Fruit fly (Drosophila melanogaster) whole organism, embryonic: ENCODE data around the gene ssp.
A peak's percentile ranks its signal among the peaks of the same experiment; 100 is the strongest.

Experiments used
- Antp ChIP-seq: fragments of 200-800 bp; sonication (Bioruptor generic); optimal IDR thresholded peaks from 3 replicates; lab custom pipeline; 2016; ENCODE audit warnings: missing biosample characterization, missing genetic modification characterization
- B-H2 ChIP-seq: fragments of 200-800 bp; sonication (Bioruptor generic); optimal IDR thresholded peaks from 2 replicates; lab custom pipeline; 2018; ENCODE audit warnings: missing biosample characterization, mild to moderate bottlenecking, missing genetic modification characterization
- CG11456 ChIP-seq: fragments of 200-800 bp; sonication (Bioruptor generic); IDR thresholded peaks from 3 replicates; pipeline ENCODE4 v1.3.6; 2022; ENCODE audit warnings: missing biosample characterization, missing genetic modification characterization
- CG12155 ChIP-seq: fragments of 200-800 bp; sonication (Bioruptor generic); optimal IDR thresholded peaks from 3 replicates; lab custom pipeline; 2016; ENCODE audit warnings: missing biosample characterization, missing genetic modification characterization
- CG12659 ChIP-seq: fragments of 200-800 bp; sonication (Bioruptor generic); optimal IDR thresholded peaks from 3 replicates; lab custom pipeline; 2017; ENCODE audit warnings: mild to moderate bottlenecking, missing biosample characterization, missing genetic modification reagents, missing genetic modification characterization
- CG12769 ChIP-seq: fragments of 200-800 bp; sonication (Bioruptor generic); optimal IDR thresholded peaks from 2 replicates; lab custom pipeline; 2019; ENCODE audit warnings: missing biosample characterization, mild to moderate bottlenecking, missing genetic modification characterization, moderate library complexity
- CG14710 ChIP-seq: fragments of 200-800 bp; sonication (Bioruptor generic); optimal IDR thresholded peaks from 3 replicates; lab custom pipeline; 2019; ENCODE audit warnings: missing biosample characterization, mild to moderate bottlenecking, missing genetic modification characterization, moderate library complexity
- CG1647 ChIP-seq: fragments of 200-800 bp; sonication (Bioruptor generic); optimal IDR thresholded peaks from 3 replicates; lab custom pipeline; 2016; ENCODE audit warnings: missing biosample characterization, missing genetic modification characterization
- CG2129 ChIP-seq: fragments of 200-800 bp; sonication (Bioruptor generic); IDR thresholded peaks from 2 replicates; pipeline ENCODE4 v1.3.6; 2022; ENCODE audit warnings: missing biosample characterization, missing genetic modification characterization; ENCODE audit not compliant: partially characterized antibody
- CG32532 ChIP-seq: fragments of 200-800 bp; sonication (Bioruptor generic); IDR thresholded peaks from 2 replicates; pipeline ENCODE4 v1.3.6; 2022; ENCODE audit warnings: missing biosample characterization, missing genetic modification characterization
- CG32772 ChIP-seq: fragments of 200-800 bp; sonication (Bioruptor generic); IDR thresholded peaks from 2 replicates; pipeline ENCODE4 v1.3.6; 2022; ENCODE audit warnings: missing biosample characterization, missing genetic modification characterization
- CG34422 ChIP-seq: fragments of 200-800 bp; sonication (Bioruptor generic); IDR thresholded peaks from 3 replicates; pipeline ENCODE4 v1.3.6; 2022; ENCODE audit warnings: missing biosample characterization, missing genetic modification characterization
- CG4707 ChIP-seq: fragments of 200-800 bp; sonication (Bioruptor generic); optimal IDR thresholded peaks from 2 replicates; lab custom pipeline; 2018; ENCODE audit warnings: missing biosample characterization, mild to moderate bottlenecking, missing genetic modification characterization, moderate library complexity
- CG4730 ChIP-seq: fragments of 200-800 bp; sonication (Bioruptor generic); IDR thresholded peaks from 2 replicates; pipeline ENCODE4 v1.3.6; 2022; ENCODE audit warnings: missing biosample characterization, missing genetic modification characterization
- CG4854 ChIP-seq: fragments of 200-800 bp; sonication (Bioruptor generic); optimal IDR thresholded peaks from 2 replicates; lab custom pipeline; 2016; ENCODE audit warnings: missing biosample characterization, missing genetic modification characterization, inconsistent platforms
- CG5953 ChIP-seq: fragments of 200-800 bp; sonication (Bioruptor generic); IDR thresholded peaks from 2 replicates; pipeline ENCODE4 v1.3.6; 2022; ENCODE audit warnings: missing biosample characterization, missing genetic modification characterization
- CG6272 ChIP-seq: fragments of 200-800 bp; sonication (Bioruptor generic); IDR thresholded peaks from 2 replicates; pipeline ENCODE4 v1.3.6; 2022; ENCODE audit warnings: missing biosample characterization, missing genetic modification characterization
- CG7556 ChIP-seq: fragments of 200-800 bp; sonication (Bioruptor generic); optimal IDR thresholded peaks from 2 replicates; lab custom pipeline; 2017; ENCODE audit warnings: missing biosample characterization, mild to moderate bottlenecking, missing genetic modification characterization
- CG8478 ChIP-seq: fragments of >200 bp; optimal IDR thresholded peaks from 2 replicates; lab custom pipeline; 2018
- CG9215 ChIP-seq: fragments of 200-800 bp; sonication (Bioruptor generic); IDR thresholded peaks from 2 replicates; pipeline ENCODE4 v1.3.6; 2022; ENCODE audit warnings: missing biosample characterization, missing genetic modification characterization
- CG9437 ChIP-seq: fragments of 200-800 bp; sonication (Bioruptor generic); optimal IDR thresholded peaks from 2 replicates; lab custom pipeline; 2018; ENCODE audit warnings: missing biosample characterization, mild to moderate bottlenecking, missing genetic modification characterization
- CG9609 ChIP-seq: fragments of 200-800 bp; sonication (Bioruptor generic); optimal IDR thresholded peaks from 3 replicates; lab custom pipeline; 2016; ENCODE audit warnings: missing biosample characterization, missing genetic modification characterization
- GATAe ChIP-seq: fragments of 200-800 bp; sonication (Bioruptor generic); conservative IDR thresholded peaks from 2 replicates; pipeline ENCODE4 v1.3.6; 2022; ENCODE audit warnings: missing biosample characterization, missing genetic modification characterization
- HmgD ChIP-seq: fragments of 200-800 bp; sonication (Bioruptor generic); optimal IDR thresholded peaks from 3 replicates; lab custom pipeline; 2016; ENCODE audit warnings: missing biosample characterization, missing genetic modification characterization
- Hmx ChIP-seq: fragments of 200-800 bp; sonication (Bioruptor generic); optimal IDR thresholded peaks from 2 replicates; lab custom pipeline; 2016; ENCODE audit warnings: missing biosample characterization, missing genetic modification characterization
- Hr78 ChIP-seq, 2 experiments: fragments of 200-800 bp in 1 of 2; fragments of >200 bp in 1 of 2; sonication (Bioruptor generic) in 1 of 2; optimal IDR thresholded peaks; 2 replicates each; lab custom pipeline; 2017 to 2019; ENCODE audit warnings: missing biosample characterization in 2 of 2, missing genetic modification characterization in 2 of 2, mild to moderate bottlenecking in 1 of 2, moderate library complexity in 1 of 2
- Jarid2 ChIP-seq: fragments of 200-800 bp; sonication (Bioruptor generic); optimal IDR thresholded peaks from 3 replicates; lab custom pipeline; 2017; ENCODE audit warnings: mild to moderate bottlenecking, missing biosample characterization, missing genetic modification reagents, missing genetic modification characterization
- Lhr ChIP-seq: fragments of 200-800 bp; sonication (Bioruptor generic); optimal IDR thresholded peaks from 3 replicates; lab custom pipeline; 2017; ENCODE audit warnings: mild to moderate bottlenecking, missing biosample characterization, missing genetic modification reagents, missing genetic modification characterization
- Meics ChIP-seq: fragments of 200-800 bp; sonication (Bioruptor generic); optimal IDR thresholded peaks from 2 replicates; lab custom pipeline; 2017; ENCODE audit warnings: missing biosample characterization, mild to moderate bottlenecking, missing genetic modification characterization
- Nf-YB ChIP-seq: fragments of 200-800 bp; sonication (Bioruptor generic); optimal IDR thresholded peaks from 3 replicates; lab custom pipeline; 2019; ENCODE audit warnings: missing biosample characterization, mild to moderate bottlenecking, missing genetic modification characterization, moderate library complexity
- Six4 ChIP-seq: fragments of 200-800 bp; sonication (Bioruptor generic); optimal IDR thresholded peaks from 2 replicates; lab custom pipeline; 2016; ENCODE audit warnings: missing biosample characterization, missing genetic modification characterization
- Sox102F ChIP-seq: fragments of 200-800 bp; sonication (Bioruptor generic); optimal IDR thresholded peaks from 2 replicates; lab custom pipeline; 2018; ENCODE audit warnings: missing biosample characterization, mild to moderate bottlenecking, missing genetic modification characterization, moderate library complexity
- Usf ChIP-seq: fragments of 200-800 bp; sonication (Bioruptor generic); optimal IDR thresholded peaks from 2 replicates; lab custom pipeline; 2017; ENCODE audit warnings: missing genotype, missing biosample characterization, missing genetic modification characterization
- az2 ChIP-seq: fragments of 200-800 bp; sonication (Bioruptor generic); optimal IDR thresholded peaks from 3 replicates; lab custom pipeline; 2016; ENCODE audit warnings: missing biosample characterization, missing genetic modification characterization
- br ChIP-seq: fragments of >200 bp; optimal IDR thresholded peaks from 2 replicates; lab custom pipeline; 2017
- dan ChIP-seq: fragments of 200-800 bp; sonication (Bioruptor generic); IDR thresholded peaks from 2 replicates; pipeline ENCODE4 v1.3.6; 2022; ENCODE audit warnings: missing biosample characterization, missing genetic modification characterization
- disco-r ChIP-seq: fragments of 200-800 bp; sonication (Bioruptor generic); optimal IDR thresholded peaks from 2 replicates; lab custom pipeline; 2016; ENCODE audit warnings: missing biosample characterization, missing genetic modification characterization
- gsb ChIP-seq: fragments of 200-800 bp; sonication (Bioruptor generic); IDR thresholded peaks from 2 replicates; pipeline ENCODE4 v1.3.6; 2022; ENCODE audit warnings: missing biosample characterization, missing genetic modification characterization
- ind ChIP-seq: fragments of 200-800 bp; sonication (Bioruptor generic); optimal IDR thresholded peaks from 3 replicates; lab custom pipeline; 2016; ENCODE audit warnings: missing biosample characterization, missing genetic modification characterization
- kay ChIP-seq: fragments of 200-800 bp; sonication (Bioruptor generic); optimal IDR thresholded peaks from 2 replicates; lab custom pipeline; 2016; ENCODE audit warnings: missing biosample characterization, missing genetic modification characterization
- oc ChIP-seq: fragments of 200-800 bp; sonication (Bioruptor generic); optimal IDR thresholded peaks from 2 replicates; lab custom pipeline; 2018; ENCODE audit warnings: missing biosample characterization, mild to moderate bottlenecking, missing genetic modification characterization, moderate library complexity
- pfk ChIP-seq: fragments of 200-800 bp; sonication (Bioruptor generic); optimal IDR thresholded peaks from 2 replicates; lab custom pipeline; 2018; ENCODE audit warnings: missing biosample characterization, mild to moderate bottlenecking, missing genetic modification characterization, moderate library complexity
- run ChIP-seq: fragments of 200-800 bp; sonication (Bioruptor generic); optimal IDR thresholded peaks from 3 replicates; lab custom pipeline; 2018; ENCODE audit warnings: missing biosample characterization, mild to moderate bottlenecking, missing genetic modification characterization
- sc ChIP-seq, 3 experiments: fragments of >200 bp in 2 of 3; fragments of 200-800 bp in 1 of 3; sonication (Bioruptor generic) in 1 of 3; optimal IDR thresholded peaks; 2 replicates in 2 of 3; 3 replicates in 1 of 3; lab custom pipeline; 2017; ENCODE audit warnings: mild to moderate bottlenecking in 1 of 3, missing biosample characterization in 1 of 3, missing genetic modification characterization in 1 of 3, missing genetic modification reagents in 1 of 3
- seq ChIP-seq: fragments of 200-800 bp; sonication (Bioruptor generic); IDR thresholded peaks from 2 replicates; pipeline ENCODE4 v1.3.6; 2022; ENCODE audit warnings: missing biosample characterization, missing genetic modification characterization
- tll ChIP-seq, 2 experiments: fragments of 200-800 bp in 1 of 2; fragments of >200 bp in 1 of 2; sonication (Bioruptor generic) in 1 of 2; optimal IDR thresholded peaks; 2 replicates each; lab custom pipeline; 2017 to 2019; ENCODE audit warnings: missing biosample characterization in 2 of 2, missing genetic modification characterization in 2 of 2, mild to moderate bottlenecking in 1 of 2, moderate library complexity in 1 of 2
- vvl ChIP-seq: fragments of 200-800 bp; sonication (Bioruptor generic); IDR thresholded peaks from 2 replicates; pipeline ENCODE4 v1.3.6; 2022; ENCODE audit warnings: missing biosample characterization, missing genetic modification characterization
- wek ChIP-seq: fragments of 200-800 bp; sonication (Bioruptor generic); optimal IDR thresholded peaks from 3 replicates; lab custom pipeline; 2018; ENCODE audit warnings: missing biosample characterization, mild to moderate bottlenecking, missing genetic modification characterization, moderate library complexity

Gene ssp

dm6 chr3L:12138113-12138899, 20.2 kb downstream of the ssp start, which contains the start of the genes ND-SGDH and RhoGAP68F (continued):
- TF ChIP-seq CG7556 (GFP tag; lab: Kevin White, UChicago) (peak; percentile 74), CG12659 (GFP tag; lab: Kevin White, UChicago) (peak; percentile 89), B-H2 (peak; percentile 77), vvl (GFP tag; lab: Robert Waterston, UW) (peak; percentile 59), CG34422 (GFP tag; lab: Robert Waterston, UW) (peak; percentile 65; the same call in 1 of the 3 replicates), CG8478 (lab: Kevin White, UChicago) (no peak), Hmx (GFP tag; lab: Kevin White, UChicago) (peak; percentile 38), Sox102F (peak; percentile 63), Nf-YB (GFP tag; lab: Kevin White, UChicago) (peak; percentile 39), CG4730 (peak; percentile 32; the same call in 1 of the 2 replicates), CG6272 (GFP tag; lab: Robert Waterston, UW) (peak; percentile 83; the same call in 1 of the 2 replicates), HmgD (no peak), CG9609 (GFP tag; lab: Kevin White, UChicago) (peak; percentile 57), az2 (GFP tag; lab: Kevin White, UChicago) (peak; percentile 72), oc (tag; lab: Kevin White, UChicago) (peak; percentile 29), sc (optimal IDR thresholded peaks at IDR 0.05; lab: Kevin White, UChicago) (no peak), sc (GFP tag; optimal IDR thresholded peaks at IDR 0.05; lab: Kevin White, UChicago) (peak; percentile 47), pfk (GFP tag; lab: Kevin White, UChicago) (no peak), br (lab: Kevin White, UChicago) (no peak), CG5953 (GFP tag; lab: Robert Waterston, UW) (no peak), CG32532 (GFP tag; lab: Robert Waterston, UW) (0 out of 2 replicates have a peak, but pooled peaks have one; percentile 76), CG9437 (GFP tag; lab: Kevin White, UChicago) (peak; percentile 65), CG4707 (GFP tag; lab: Kevin White, UChicago) (no peak), CG32772 (GFP tag; lab: Robert Waterston, UW) (peak; percentile 59; the same call in 1 of the 2 replicates), CG2129 (peak; percentile 84), tll (GFP tag; optimal IDR thresholded peaks at IDR 0.05; lab: Kevin White, UChicago) (no peak), gsb (GFP tag; lab: Robert Waterston, UW) (peak; percentile 55; the same call in 1 of the 2 replicates), Antp (peak; percentile 63), wek (GFP tag; lab: Kevin White, UChicago) (no peak), Lhr (GFP tag; lab: Kevin White, UChicago) (peak; percentile 74), dan (GFP tag; lab: Robert Waterston, UW) (no peak), Usf (GFP tag; lab: Kevin White, UChicago) (peak; percentile 52), GATAe (GFP tag; lab: Robert Waterston, UW) (no peak), Jarid2 (GFP tag; lab: Kevin White, UChicago) (no peak), CG14710 (peak; percentile 89), CG4854 (peak; percentile 54), run (tag; lab: Kevin White, UChicago) (peak; percentile 17), CG1647 (GFP tag; lab: Kevin White, UChicago) (peak; percentile 45), CG12155 (GFP tag; lab: Kevin White, UChicago) (peak; percentile 84), ind (peak; percentile 83), Six4 (peak; percentile 40), disco-r (GFP tag; lab: Kevin White, UChicago) (peak; percentile 24), Hr78 (GFP tag; optimal IDR thresholded peaks at IDR 0.05; lab: Kevin White, UChicago) (no peak), CG9215 (GFP tag; lab: Robert Waterston, UW) (peak; percentile 74; the same call in 1 of the 2 replicates), kay (peak; percentile 57), CG12769 (tag; lab: Kevin White, UChicago) (peak; percentile 30), CG11456 (GFP tag; lab: Robert Waterston, UW) (no peak; the same call in 2 of the 3 replicates), Meics (GFP tag; lab: Kevin White, UChicago) (peak; percentile 66), seq (GFP tag; lab: Robert Waterston, UW) (0 out of 2 replicates have a peak, but pooled peaks have one; percentile 21)
